Worm (Caenorhabditis elegans): ENCODE data around the gene mcp-1.

mcp-1 gene

DNA sequence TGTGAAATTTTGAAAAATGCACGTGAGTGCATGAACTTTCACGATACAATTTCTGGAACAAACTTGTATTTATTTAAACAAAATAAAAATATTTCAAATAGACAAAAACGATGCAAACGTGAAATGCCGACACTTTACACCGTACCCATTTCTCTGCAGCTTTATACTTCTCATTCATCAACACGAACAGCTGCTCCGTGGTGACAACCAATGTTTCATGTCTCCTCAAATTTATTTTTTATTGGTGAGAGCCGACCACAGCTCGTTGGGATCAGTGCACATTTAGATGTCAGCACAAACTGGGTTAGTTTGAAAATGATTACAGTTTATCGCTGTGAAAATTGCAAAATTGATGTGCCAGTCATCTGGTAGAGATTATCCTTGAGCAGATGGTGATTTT, 34.0 kb downstream of the mcp-1 start:
- TF ChIP-seq ceh-83 (GFP tag; optimal IDR thresholded peaks at IDR 0.05) (no peak), unc-62 (GFP tag; optimal IDR thresholded peaks at IDR 0.05) (peak; percentile 95), ceh-39 (tag; optimal IDR thresholded peaks at IDR 0.05) (no peak), mls-2 (tag; optimal IDR thresholded peaks at IDR 0.05) (no peak), pha-4 (tag; optimal IDR thresholded peaks at IDR 0.05) (no peak), ces-1 (GFP tag; optimal IDR thresholded peaks at IDR 0.05) (no peak), M03D4.4 (tag; optimal IDR thresholded peaks at IDR 0.05) (no peak), sptf-1 (tag; optimal IDR thresholded peaks at IDR 0.05) (no peak), hlh-1 (tag; optimal IDR thresholded peaks at IDR 0.05) (peak; percentile 97), nhr-237 (tag; optimal IDR thresholded peaks at IDR 0.05) (no peak), zip-8 (tag; optimal IDR thresholded peaks at IDR 0.05) (no peak), blmp-1 (tag; optimal IDR thresholded peaks at IDR 0.05) (no peak), elt-1 (tag; optimal IDR thresholded peaks at IDR 0.05; ENCODE audit: borderline replicate concordance, insufficient read depth) (no peak), lin-13 (tag; optimal IDR thresholded peaks at IDR 0.05) (no peak), lsy-2 (tag; optimal IDR thresholded peaks at IDR 0.05) (no peak), nhr-76 (tag; optimal IDR thresholded peaks at IDR 0.05) (no peak), unc-120 (tag; optimal IDR thresholded peaks at IDR 0.05; ENCODE audit: poor library complexity, severe bottlenecking) (peak; percentile 4), mab-5 (tag; optimal IDR thresholded peaks at IDR 0.05) (peak; percentile 52), elt-3 (tag; optimal IDR thresholded peaks at IDR 0.05) (no peak), flh-1 (GFP tag; optimal IDR thresholded peaks at IDR 0.05) (no peak), snpc-4 (tag; optimal IDR thresholded peaks at IDR 0.05) (no peak), cnd-1 (tag; optimal IDR thresholded peaks at IDR 0.05) (peak; percentile 44), nhr-12 (tag; optimal IDR thresholded peaks at IDR 0.05) (no peak), sem-2 (GFP tag; optimal IDR thresholded peaks at IDR 0.05) (no peak), ham-2 (GFP tag; optimal IDR thresholded peaks at IDR 0.05) (no peak), mep-1 (tag; optimal IDR thresholded peaks at IDR 0.05) (no peak), ztf-11 (tag; optimal IDR thresholded peaks at IDR 0.05) (no peak), lin-32 (GFP tag; optimal IDR thresholded peaks at IDR 0.05) (no peak), tbx-8 (GFP tag; optimal IDR thresholded peaks at IDR 0.05) (no peak), nhr-2 (tag; optimal IDR thresholded peaks at IDR 0.05) (no peak), drap-1 (GFP tag; optimal IDR thresholded peaks at IDR 0.05) (no peak), ceh-43 (GFP tag; optimal IDR thresholded peaks at IDR 0.05) (no peak), nhr-28 (tag; optimal IDR thresholded peaks at IDR 0.05) (no peak)

DNA sequence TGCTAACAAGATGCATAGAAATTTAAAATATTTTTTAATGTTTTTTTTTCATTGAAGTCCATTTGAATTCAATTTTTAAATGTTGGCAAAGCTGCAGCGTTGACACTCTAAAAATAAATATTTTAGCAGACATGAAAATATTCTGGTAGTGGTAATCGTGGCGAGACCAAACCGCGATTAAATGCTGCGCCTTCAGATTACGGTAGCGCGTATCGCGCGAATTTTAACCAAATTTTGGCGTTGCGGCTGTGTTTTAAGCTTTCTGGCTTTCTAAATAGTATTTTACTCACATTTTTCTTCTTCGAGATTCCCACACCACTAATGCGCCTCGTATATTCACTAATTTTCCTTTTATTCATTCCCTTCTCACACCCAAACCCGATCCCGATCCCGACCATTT, 34.5 kb downstream of the mcp-1 start, which contains the start of gene cpg-4:
Gene cpg-4 (plus strand): TSS at position 303 of the 400 bp plus-strand sequence.
- TF ChIP-seq hlh-1 (tag; optimal IDR thresholded peaks at IDR 0.05): no peak
- TF ChIP-seq zip-8 (tag; optimal IDR thresholded peaks at IDR 0.05): no peak
- no peak for TF ChIP-seq flh-1 (GFP tag; optimal IDR thresholded peaks at IDR 0.05)
- TF ChIP-seq lin-32 (GFP tag; optimal IDR thresholded peaks at IDR 0.05): no peak
- TF ChIP-seq bed-3 (GFP tag; optimal IDR thresholded peaks at IDR 0.05): no peak
- no peak for TF ChIP-seq unc-62 (GFP tag; optimal IDR thresholded peaks at IDR 0.05)
- TF ChIP-seq cnd-1 (tag; optimal IDR thresholded peaks at IDR 0.05): no peak
- TF ChIP-seq ces-1 (GFP tag; optimal IDR thresholded peaks at IDR 0.05): no peak
- TF ChIP-seq ham-2 (GFP tag; optimal IDR thresholded peaks at IDR 0.05): no peak
- TF ChIP-seq mab-5 (tag; optimal IDR thresholded peaks at IDR 0.05): no peak

DNA sequence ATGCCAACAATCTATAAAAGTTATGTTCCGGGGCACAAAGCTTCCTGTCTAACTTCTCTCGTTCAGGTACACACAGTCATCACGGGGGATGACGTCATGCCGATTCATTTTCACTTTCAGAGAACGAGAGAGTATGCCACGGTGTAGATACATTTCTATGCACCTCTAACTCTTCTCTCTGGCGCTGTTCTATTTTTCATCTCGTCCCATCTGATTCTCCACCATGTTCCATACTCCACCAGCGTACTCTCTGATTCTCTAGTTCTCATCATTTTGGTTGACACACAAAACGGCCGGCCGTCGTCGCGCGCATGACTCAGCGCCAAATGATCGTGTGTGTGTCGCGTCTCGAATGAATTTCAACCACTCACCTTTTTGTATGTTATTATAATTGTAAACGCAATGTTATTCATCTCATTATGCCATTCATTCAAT, 38.8 kb downstream of the mcp-1 start:
- TF ChIP-seq mls-2 (tag; optimal IDR thresholded peaks at IDR 0.05) (no peak), unc-120 (tag; optimal IDR thresholded peaks at IDR 0.05; ENCODE audit: poor library complexity, severe bottlenecking) (peak; percentile 41), M03D4.4 (tag; optimal IDR thresholded peaks at IDR 0.05) (no peak), ceh-83 (GFP tag; optimal IDR thresholded peaks at IDR 0.05) (no peak), snpc-4 (tag; optimal IDR thresholded peaks at IDR 0.05) (no peak), elt-1 (tag; optimal IDR thresholded peaks at IDR 0.05; ENCODE audit: borderline replicate concordance, insufficient read depth) (no peak), cnd-1 (tag; optimal IDR thresholded peaks at IDR 0.05) (no peak), flh-1 (GFP tag; optimal IDR thresholded peaks at IDR 0.05) (no peak), lsy-2 (tag; optimal IDR thresholded peaks at IDR 0.05) (peak; percentile 14), hlh-1 (tag; optimal IDR thresholded peaks at IDR 0.05) (no peak), bed-3 (GFP tag; optimal IDR thresholded peaks at IDR 0.05) (no peak), tbx-8 (GFP tag; optimal IDR thresholded peaks at IDR 0.05) (no peak), nhr-12 (tag; optimal IDR thresholded peaks at IDR 0.05) (no peak), ham-2 (GFP tag; optimal IDR thresholded peaks at IDR 0.05) (peak; percentile 27), blmp-1 (tag; optimal IDR thresholded peaks at IDR 0.05) (peak; percentile 93), nhr-237 (tag; optimal IDR thresholded peaks at IDR 0.05) (peak; percentile 76), ces-1 (GFP tag; optimal IDR thresholded peaks at IDR 0.05) (peak; percentile 45), mep-1 (tag; optimal IDR thresholded peaks at IDR 0.05) (peak; percentile 49), elt-3 (tag; optimal IDR thresholded peaks at IDR 0.05) (peak; percentile 64), pha-4 (tag; optimal IDR thresholded peaks at IDR 0.05) (peak; percentile 73), lin-13 (tag; optimal IDR thresholded peaks at IDR 0.05) (no peak), ceh-39 (tag; optimal IDR thresholded peaks at IDR 0.05) (no peak), unc-62 (GFP tag; optimal IDR thresholded peaks at IDR 0.05) (peak; percentile 48)
